Worm (Caenorhabditis elegans) whole organism, early embryonic: ENCODE results near the gene dlc-5.

Experiments used
- B0310.2 ChIP-seq: sonication (generic microtip); optimal IDR thresholded peaks from 2 replicates; lab custom pipeline; 2016; ENCODE audit warnings: mild to moderate bottlenecking, missing genetic modification characterization, missing compliant biosample characterization
- aly-1 ChIP-seq: sonication (generic microtip); optimal IDR thresholded peaks from 2 replicates; lab custom pipeline; 2016; ENCODE audit warnings: missing genetic modification characterization, missing compliant biosample characterization
- ama-1 ChIP-seq: fragments of 150-350 bp; optimal IDR thresholded peaks from 2 replicates; lab custom pipeline; 2014
- ceh-13 ChIP-seq: fragments of 200-800 bp; sonication (Bioruptor generic); optimal IDR thresholded peaks from 2 replicates; lab custom pipeline; 2018; ENCODE audit warnings: mild to moderate bottlenecking, missing genetic modification characterization, missing compliant biosample characterization
- ceh-36 ChIP-seq: sonication (generic microtip); optimal IDR thresholded peaks from 2 replicates; lab custom pipeline; 2016; ENCODE audit warnings: missing genetic modification characterization, inconsistent platforms, missing compliant biosample characterization
- flt-1 ChIP-seq: fragments of 200-800 bp; sonication (Bioruptor generic); IDR thresholded peaks from 2 replicates; pipeline ENCODE4 v1.3.6; 2022; ENCODE audit warnings: missing genetic modification characterization, missing compliant biosample characterization
- hnd-1 ChIP-seq: sonication (generic microtip); optimal IDR thresholded peaks from 2 replicates; lab custom pipeline; 2016; ENCODE audit warnings: missing genetic modification characterization, missing compliant biosample characterization
- pes-1 ChIP-seq: fragments of 200-800 bp; sonication (Bioruptor generic); IDR thresholded peaks from 2 replicates; pipeline ENCODE4 v1.3.6; 2022; ENCODE audit warnings: missing genetic modification reagents, missing genetic modification characterization, missing compliant biosample characterization
- scrt-1 ChIP-seq: fragments of 200-800 bp; sonication (Bioruptor generic); IDR thresholded peaks from 2 replicates; pipeline ENCODE4 v1.3.6; 2022; ENCODE audit warnings: missing genetic modification characterization, missing compliant biosample characterization
- sea-1 ChIP-seq: fragments of 200-800 bp; sonication (Bioruptor generic); conservative IDR thresholded peaks from 2 replicates; pipeline ENCODE4 v1.3.6; 2022; ENCODE audit warnings: missing genetic modification characterization, missing compliant biosample characterization
- tbx-11 ChIP-seq: fragments of 200-800 bp; sonication (Bioruptor generic); IDR thresholded peaks from 2 replicates; pipeline ENCODE4 v1.3.6; 2022; ENCODE audit warnings: missing genetic modification characterization, missing compliant biosample characterization
- tbx-37 ChIP-seq: fragments of 200-800 bp; sonication (Bioruptor generic); conservative IDR thresholded peaks from 2 replicates; pipeline ENCODE4 v1.3.6; 2022; ENCODE audit warnings: missing genetic modification reagents, missing genetic modification characterization, missing compliant biosample characterization

- TF ChIP-seq pes-1 (GFP tag; lab: Robert Waterston, UW) (no peak), ama-1 (no peak), B0310.2 (tag; lab: Kevin White, UChicago) (no peak), hnd-1 (tag; lab: Kevin White, UChicago) (no peak), tbx-37 (no peak), sea-1 (GFP tag; lab: Robert Waterston, UW) (no peak), aly-1 (tag; lab: Kevin White, UChicago) (no peak), ceh-36 (tag; lab: Kevin White, UChicago) (no peak), flt-1 (GFP tag; lab: Robert Waterston, UW) (no peak), tbx-11 (GFP tag; lab: Robert Waterston, UW) (no peak), scrt-1 (no peak), ceh-13 (GFP tag; lab: Kevin White, UChicago) (no peak)
Measured at ce11 chrIV:6473140-6473539, 35.1 kb downstream of the dlc-5 start, which contains the start of gene Y73B6BL.27.
